Fruit fly (Drosophila melanogaster): ENCODE results near the gene CG43731.

- TF ChIP-seq CG3032 (tag; optimal IDR thresholded peaks at IDR 0.05): peak; percentile 25
- TF ChIP-seq Blimp-1 (GFP tag; optimal IDR thresholded peaks at IDR 0.05): no peak
- no peak for TF ChIP-seq Ets96B (tag; optimal IDR thresholded peaks at IDR 0.05)
- TF ChIP-seq net (GFP tag; optimal IDR thresholded peaks at IDR 0.05): no peak
- no peak for TF ChIP-seq OdsH (GFP tag; optimal IDR thresholded peaks at IDR 0.05)
- no peak for TF ChIP-seq CG16779 (tag; optimal IDR thresholded peaks at IDR 0.05)
- TF ChIP-seq vri (GFP tag; optimal IDR thresholded peaks at IDR 0.05): no peak
- no peak for TF ChIP-seq Hr4 (GFP tag; optimal IDR thresholded peaks at IDR 0.05)
- peak; percentile 61 for TF ChIP-seq svp (GFP tag)
- TF ChIP-seq CG9139 (GFP tag; optimal IDR thresholded peaks at IDR 0.05): no peak
- peak; percentile 27 for TF ChIP-seq spab (GFP tag; optimal IDR thresholded peaks at IDR 0.05)
- TF ChIP-seq CG6854 (GFP tag; optimal IDR thresholded peaks at IDR 0.05): peak; percentile 49
These were observed 38.6 kb downstream of the CG43731 start for dm6 chr2L:19140257-19140983.
